Worm (Caenorhabditis elegans): Measurements from ENCODE around the gene str-225.
"Not testable (repeated sequence)": the region's sequence is repeated elsewhere in the genome, so short reads cannot be mapped to it uniquely, and the experiment has no call there.

The str-225 gene

DNA sequence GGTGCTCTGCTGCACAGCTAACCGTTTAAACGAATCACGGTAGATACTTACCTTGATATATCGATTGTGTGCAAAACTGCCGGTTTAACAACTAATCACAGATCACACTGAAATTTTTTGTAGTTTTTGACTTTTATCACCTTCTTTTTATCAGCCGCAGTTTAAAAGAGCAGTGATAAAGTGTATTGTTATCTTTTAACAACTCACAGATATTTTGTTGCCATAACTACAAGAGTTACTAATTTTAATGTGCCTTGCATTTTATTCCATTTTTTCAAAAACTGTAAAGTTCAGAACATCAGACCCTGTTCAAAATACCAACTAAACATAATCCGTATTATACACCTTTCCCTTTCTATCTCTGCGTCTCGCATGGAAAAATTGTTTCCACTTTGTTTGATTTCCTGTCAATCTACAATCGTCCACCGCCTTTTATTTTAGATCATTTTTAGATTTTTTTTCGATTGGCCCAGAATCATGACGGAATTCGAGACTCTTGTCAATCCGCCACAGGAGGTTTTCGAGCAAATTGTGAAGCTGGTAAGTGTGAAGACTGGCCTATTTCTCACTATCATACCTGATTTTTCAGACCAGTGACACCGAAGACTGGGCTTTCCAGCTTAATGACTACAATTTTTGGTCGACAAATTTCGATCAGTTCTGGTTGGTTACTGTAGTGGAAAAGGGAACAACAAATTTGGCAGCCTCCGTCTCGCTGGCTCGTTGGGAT lies 45.3 kb downstream of the str-225 start, which contains the start of gene T24A6.20:
Gene T24A6.20 (plus strand): TSS at position 395 of the 730 bp plus-strand sequence.
- no peak for TF ChIP-seq unc-62 (GFP tag; optimal IDR thresholded peaks at IDR 0.05)

ce11 chrV:3554869-3555268 lies 47.2 kb downstream of the str-225 start, which contains the start of gene grl-29:
TSS of gene grl-29 (minus strand) at chrV:3555236.
- TF ChIP-seq unc-62 (GFP tag; optimal IDR thresholded peaks at IDR 0.05), result no peak

DNA sequence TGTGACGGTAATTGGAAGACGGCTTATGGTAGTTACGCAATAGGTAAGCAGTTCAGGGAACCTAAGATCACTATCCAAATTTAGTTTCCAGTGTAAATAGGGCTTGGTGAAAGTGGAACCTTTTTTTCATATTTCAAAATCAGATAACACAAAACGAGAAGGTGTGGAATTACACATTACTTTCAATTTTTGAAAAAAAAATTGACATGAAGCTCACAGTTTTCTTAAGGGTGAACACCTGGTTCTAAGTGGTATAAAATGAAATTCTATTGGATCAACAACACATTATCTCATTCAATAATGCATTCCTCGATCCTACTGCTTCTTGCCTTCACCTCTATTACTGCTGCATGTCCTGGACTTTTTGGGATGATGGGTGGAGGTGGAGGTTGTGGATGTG lies 48.4 kb downstream of the str-225 start, which contains the start of gene grl-30:
Gene grl-30 (plus strand): TSS at position 301 of the 400 bp plus-strand sequence.
- no peak for TF ChIP-seq unc-62 (GFP tag; optimal IDR thresholded peaks at IDR 0.05)

ce11 chrV:3557422-3557821 lies 49.8 kb downstream of the str-225 start, which contains the start of gene grl-31:
TSS of gene grl-31 (minus strand) at chrV:3557778.
- no peak for TF ChIP-seq unc-62 (GFP tag; optimal IDR thresholded peaks at IDR 0.05)

DNA sequence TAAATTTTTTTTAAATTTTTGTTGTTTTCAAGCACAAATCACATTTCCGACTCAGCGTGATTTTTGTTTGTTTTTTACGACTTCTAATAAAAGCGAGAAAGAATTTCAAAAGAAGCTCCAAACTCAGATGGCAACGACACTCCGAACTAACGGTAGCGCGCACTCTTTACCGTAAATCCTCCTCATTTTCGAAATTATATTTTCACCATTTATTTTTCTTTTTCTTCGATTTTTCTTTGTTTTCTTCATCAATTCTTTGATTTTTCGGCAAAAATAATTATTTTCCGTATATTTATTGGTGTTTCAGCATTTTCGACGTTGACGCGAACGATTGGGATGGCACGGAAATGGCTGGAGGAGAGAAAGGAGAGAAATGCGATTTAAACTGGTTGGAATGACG lies 51.1 kb downstream of the str-225 start, which contains the start of gene T24A6.1:
Gene T24A6.1 (plus strand): TSS at position 301 of the 400 bp plus-strand sequence.
- TF ChIP-seq unc-62 (GFP tag; optimal IDR thresholded peaks at IDR 0.05), result not testable (repeated sequence)

All from whole organism, dauer.